Worm (Caenorhabditis elegans) whole organism, midembryonic: ENCODE measurements around the gene msp-33.

Experiments
- T22C8.4 ChIP-seq: fragments of 200-800 bp; sonication (Bioruptor generic); IDR thresholded peaks from 2 replicates; pipeline ENCODE4 v1.3.6; 2022; ENCODE audit warnings: missing genetic modification characterization, missing compliant biosample characterization
- cog-1 ChIP-seq: sonication (generic microtip); optimal IDR thresholded peaks from 2 replicates; lab custom pipeline; 2016; ENCODE audit warnings: missing genetic modification characterization, missing compliant biosample characterization
- flt-1 ChIP-seq: fragments of 200-800 bp; sonication (Bioruptor generic); IDR thresholded peaks from 2 replicates; pipeline ENCODE4 v1.3.6; 2022; ENCODE audit warnings: missing genetic modification characterization, missing compliant biosample characterization
- klf-2 ChIP-seq: fragments of 200-800 bp; sonication (Bioruptor generic); conservative IDR thresholded peaks from 2 replicates; pipeline ENCODE4 v1.3.6; 2022; ENCODE audit warnings: missing genetic modification reagents, missing genetic modification characterization, missing compliant biosample characterization
- med-1 ChIP-seq: sonication (generic microtip); optimal IDR thresholded peaks from 2 replicates; lab custom pipeline; 2017; ENCODE audit warnings: missing genetic modification characterization, mild to moderate bottlenecking, missing compliant biosample characterization, antibody characterized with exemption, missing genetic modification reagents; ENCODE audit not compliant: insufficient read depth
- ref-1 ChIP-seq: fragments of 200-800 bp; sonication (Bioruptor generic); conservative IDR thresholded peaks from 2 replicates; pipeline ENCODE4 v1.3.6; 2022; ENCODE audit warnings: missing genetic modification reagents, missing genetic modification characterization, missing compliant biosample characterization
- tab-1 ChIP-seq: fragments of 200-800 bp; sonication (Bioruptor generic); IDR thresholded peaks from 2 replicates; pipeline ENCODE4 v1.3.6; 2022; ENCODE audit warnings: missing genetic modification characterization, missing compliant biosample characterization
- ztf-23 ChIP-seq: fragments of 200-800 bp; sonication (Bioruptor generic); IDR thresholded peaks from 2 replicates; pipeline ENCODE4 v1.3.6; 2022; ENCODE audit warnings: missing genetic modification reagents, missing genetic modification characterization, missing compliant biosample characterization
- ztf-29 ChIP-seq: fragments of 200-800 bp; sonication (Bioruptor generic); IDR thresholded peaks from 2 replicates; pipeline ENCODE4 v1.3.6; 2022; ENCODE audit warnings: missing genetic modification reagents, missing genetic modification characterization, missing compliant biosample characterization

ce11 chrII:4870691-4871090 lies 21.8 kb downstream of the msp-33 start, which contains the start of gene col-20:
- TF ChIP-seq tab-1 (GFP tag; lab: Robert Waterston, UW) (no peak), med-1 (no peak), flt-1 (GFP tag; lab: Robert Waterston, UW) (no peak), ztf-29 (GFP tag; lab: Robert Waterston, UW) (no peak), T22C8.4 (GFP tag; lab: Robert Waterston, UW) (no peak), klf-2 (GFP tag; lab: Robert Waterston, UW) (no peak), ref-1 (no peak), ztf-23 (GFP tag; lab: Robert Waterston, UW) (no peak), cog-1 (tag; lab: Kevin White, UChicago) (no peak)
